Fruit fly (Drosophila melanogaster): Measurements from ENCODE around the gene 140up.

DNA sequence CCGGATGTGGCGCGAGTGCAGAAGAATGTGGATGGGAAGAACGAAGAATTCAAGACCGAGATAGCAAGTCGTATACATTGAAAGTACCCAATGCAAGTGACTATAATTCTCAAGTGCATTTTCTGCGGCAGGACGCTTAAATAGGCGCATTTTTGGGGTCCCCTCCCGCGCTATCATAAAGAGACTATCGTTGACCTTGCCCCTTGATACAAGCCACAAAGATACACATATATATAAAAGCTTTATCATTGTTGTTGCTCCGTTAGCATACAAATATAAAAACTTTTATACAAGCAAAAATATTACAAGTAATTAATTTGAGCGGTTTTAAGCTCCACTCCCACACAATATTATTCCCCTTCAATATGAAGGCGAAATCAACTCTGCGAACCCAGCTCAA lies 37.2 kb downstream of the 140up start:
- TF ChIP-seq CG11617 (GFP tag; optimal IDR thresholded peaks at IDR 0.05) = no peak
- TF ChIP-seq Mnt (GFP tag; optimal IDR thresholded peaks at IDR 0.05) = no peak
- TF ChIP-seq kay (GFP tag; ENCODE audit: borderline replicate concordance) = no peak
- no peak for TF ChIP-seq pad (GFP tag; optimal IDR thresholded peaks at IDR 0.05)
- no peak for TF ChIP-seq Hr96 (GFP tag; optimal IDR thresholded peaks at IDR 0.05)
- TF ChIP-seq ovo (GFP tag; optimal IDR thresholded peaks at IDR 0.05) = no peak
- TF ChIP-seq cic (GFP tag; optimal IDR thresholded peaks at IDR 0.05) = no peak
- no peak for TF ChIP-seq CG33017 (tag; optimal IDR thresholded peaks at IDR 0.05)
- no peak for TF ChIP-seq CG1620 (GFP tag; optimal IDR thresholded peaks at IDR 0.05)
- no peak for TF ChIP-seq CG14711 (tag; optimal IDR thresholded peaks at IDR 0.05)

Data from whole organism, adult.